Worm (Caenorhabditis elegans) whole organism, L1 larva: Measurements from ENCODE around the gene slc-17.1.

Experiments
- C16A3.4 ChIP-seq: fragments of 150-350 bp; optimal IDR thresholded peaks from 2 replicates; lab custom pipeline; 2014; ENCODE audit warnings: missing biosample characterization, missing genetic modification characterization
- C34B4.2 ChIP-seq: sonication (generic microtip); optimal IDR thresholded peaks from 2 replicates; lab custom pipeline; 2017; ENCODE audit warnings: mild to moderate bottlenecking, missing genetic modification characterization, missing compliant biosample characterization
- F16B12.6 ChIP-seq: fragments of 150-350 bp; optimal IDR thresholded peaks from 2 replicates; lab custom pipeline; 2014; ENCODE audit warnings: missing biosample characterization, missing genetic modification characterization
- Y116A8C.19 ChIP-seq: sonication (generic microtip); optimal IDR thresholded peaks from 2 replicates; lab custom pipeline; 2016; ENCODE audit warnings: missing compliant biosample characterization, missing genetic modification characterization, borderline replicate concordance
- ama-1 ChIP-seq: fragments of 150-350 bp; optimal IDR thresholded peaks from 2 replicates; lab custom pipeline; 2014
- blmp-1 ChIP-seq: fragments of 150-350 bp; optimal IDR thresholded peaks from 2 replicates; lab custom pipeline; 2014; ENCODE audit warnings: missing biosample characterization, missing genetic modification characterization
- ceh-8 ChIP-seq: fragments of 200-800 bp; sonication (Bioruptor generic); optimal IDR thresholded peaks from 2 replicates; lab custom pipeline; 2018; ENCODE audit warnings: mild to moderate bottlenecking, missing genetic modification characterization, moderate library complexity, missing compliant biosample characterization
- dpl-1 ChIP-seq, 3 experiments: fragments of 150-350 bp in 2 of 3; sonication (generic microtip) in 1 of 3; optimal IDR thresholded peaks; 2 replicates each; lab custom pipeline; 2014 to 2017; ENCODE audit warnings: missing biosample characterization in 3 of 3, missing genetic modification characterization in 3 of 3, missing genetic modification reagents in 3 of 3
- dsc-1 ChIP-seq: sonication (generic microtip); optimal IDR thresholded peaks from 2 replicates; lab custom pipeline; 2016; ENCODE audit warnings: mild to moderate bottlenecking, missing genetic modification characterization, missing compliant biosample characterization
- efl-1 ChIP-seq, 4 experiments: fragments of 150-350 bp; optimal IDR thresholded peaks in 3 of 4; peaks in 1 of 4; 1 replicate in 1 of 4; 2 replicates in 3 of 4; lab custom pipeline; 2014; ENCODE audit warnings: missing biosample characterization in 2 of 4, missing genetic modification characterization in 2 of 4, missing genetic modification reagents in 2 of 4
- efl-3 ChIP-seq: fragments of 200-800 bp; sonication (Bioruptor generic); optimal IDR thresholded peaks from 2 replicates; lab custom pipeline; 2018; ENCODE audit warnings: mild to moderate bottlenecking, missing genetic modification characterization, missing compliant biosample characterization
- egl-13 ChIP-seq: sonication (generic microtip); optimal IDR thresholded peaks from 2 replicates; lab custom pipeline; 2016; ENCODE audit warnings: missing genotype, missing genetic modification reagents, missing genetic modification characterization, missing compliant biosample characterization
- elt-2 ChIP-seq: sonication (generic microtip); optimal IDR thresholded peaks from 2 replicates; lab custom pipeline; 2016; ENCODE audit warnings: missing genetic modification characterization, mild to moderate bottlenecking, inconsistent platforms, missing compliant biosample characterization, missing genetic modification reagents
- fkh-10 ChIP-seq: sonication (generic microtip); optimal IDR thresholded peaks from 2 replicates; lab custom pipeline; 2017; ENCODE audit warnings: missing biosample characterization, missing genetic modification reagents, missing genetic modification characterization
- grh-1 ChIP-seq: fragments of 200-800 bp; sonication (Bioruptor generic); IDR thresholded peaks from 2 replicates; pipeline ENCODE4 v1.3.6; 2022; ENCODE audit warnings: missing genetic modification reagents, missing genetic modification characterization, missing compliant biosample characterization
- hlh-4 ChIP-seq: sonication (generic microtip); optimal IDR thresholded peaks from 2 replicates; lab custom pipeline; 2016; ENCODE audit warnings: mild to moderate bottlenecking, missing genetic modification characterization, missing compliant biosample characterization
- hpl-2 ChIP-seq: fragments of 150-350 bp; optimal IDR thresholded peaks from 2 replicates; lab custom pipeline; 2014; ENCODE audit warnings: missing biosample characterization, missing genetic modification reagents, missing genetic modification characterization
- isw-1 ChIP-seq: fragments of 200-800 bp; sonication (Bioruptor generic); IDR thresholded peaks from 2 replicates; pipeline ENCODE4 v1.3.6; 2022; ENCODE audit warnings: missing genetic modification characterization, missing compliant biosample characterization
- lin-14 ChIP-seq: fragments of 200-800 bp; sonication (Bioruptor generic); optimal IDR thresholded peaks from 2 replicates; lab custom pipeline; 2018; ENCODE audit warnings: mild to moderate bottlenecking, missing genetic modification characterization, moderate library complexity, missing compliant biosample characterization
- lin-35 ChIP-seq, 2 experiments: fragments of 150-350 bp; optimal IDR thresholded peaks; 2 replicates each; lab custom pipeline; 2014; ENCODE audit warnings: missing biosample characterization in 2 of 2, missing genetic modification characterization in 2 of 2, missing genetic modification reagents in 2 of 2
- lin-39 ChIP-seq: fragments of 150-350 bp; optimal IDR thresholded peaks from 2 replicates; lab custom pipeline; 2014; ENCODE audit warnings: missing biosample characterization, missing genetic modification reagents, missing genetic modification characterization
- lsy-2 ChIP-seq, 2 experiments: fragments of 150-350 bp; optimal IDR thresholded peaks; 2 replicates each; lab custom pipeline; 2014; ENCODE audit warnings: missing biosample characterization in 2 of 2, missing genetic modification characterization in 2 of 2
- mab-9 ChIP-seq: fragments of 200-800 bp; sonication (Bioruptor generic); IDR thresholded peaks from 2 replicates; pipeline ENCODE4 v1.3.6; 2022; ENCODE audit warnings: missing genetic modification reagents, missing genetic modification characterization, missing compliant biosample characterization
- mdl-1 ChIP-seq, 2 experiments: fragments of 150-350 bp; optimal IDR thresholded peaks; 2 replicates each; lab custom pipeline; 2014 to 2017; ENCODE audit warnings: missing biosample characterization in 2 of 2, missing genetic modification characterization in 2 of 2, inconsistent platforms in 1 of 2
- mep-1 ChIP-seq: fragments of 150-350 bp; optimal IDR thresholded peaks from 2 replicates; lab custom pipeline; 2014; ENCODE audit warnings: missing biosample characterization, missing genetic modification characterization
- nhr-11 ChIP-seq: fragments of 150-350 bp; optimal IDR thresholded peaks from 2 replicates; lab custom pipeline; 2014; ENCODE audit warnings: missing biosample characterization, missing genetic modification characterization
- nhr-12 ChIP-seq: sonication (generic microtip); optimal IDR thresholded peaks from 2 replicates; lab custom pipeline; 2017; ENCODE audit warnings: missing biosample characterization, missing genetic modification characterization
- nhr-19 ChIP-seq: fragments of 200-800 bp; sonication (Bioruptor generic); conservative IDR thresholded peaks from 2 replicates; pipeline ENCODE4 v1.3.6; 2022; ENCODE audit warnings: missing genetic modification characterization, missing compliant biosample characterization
- nhr-20 ChIP-seq: sonication (generic microtip); optimal IDR thresholded peaks from 2 replicates; lab custom pipeline; 2016; ENCODE audit warnings: mild to moderate bottlenecking, missing genetic modification characterization, missing compliant biosample characterization
- nhr-47 ChIP-seq: sonication (generic microtip); optimal IDR thresholded peaks from 2 replicates; lab custom pipeline; 2016; ENCODE audit warnings: mild to moderate bottlenecking, missing genetic modification characterization, moderate library complexity, missing compliant biosample characterization
- nhr-71 ChIP-seq: sonication (generic microtip); optimal IDR thresholded peaks from 2 replicates; lab custom pipeline; 2016; ENCODE audit warnings: mild to moderate bottlenecking, missing genetic modification characterization, moderate library complexity, missing compliant biosample characterization
- nhr-84 ChIP-seq: sonication (generic microtip); optimal IDR thresholded peaks from 2 replicates; lab custom pipeline; 2017; ENCODE audit warnings: missing biosample characterization, missing genetic modification characterization
- nhr-90 ChIP-seq: sonication (generic microtip); optimal IDR thresholded peaks from 2 replicates; lab custom pipeline; 2016; ENCODE audit warnings: mild to moderate bottlenecking, missing genetic modification characterization, missing compliant biosample characterization; ENCODE audit not compliant: poor library complexity
- pag-3 ChIP-seq: sonication (generic microtip); optimal IDR thresholded peaks from 2 replicates; lab custom pipeline; 2017; ENCODE audit warnings: missing genetic modification characterization, mild to moderate bottlenecking, missing compliant biosample characterization, antibody characterized with exemption, borderline replicate concordance; ENCODE audit not compliant: insufficient read depth
- pax-3 ChIP-seq: fragments of 200-800 bp; sonication (Bioruptor generic); optimal IDR thresholded peaks from 2 replicates; lab custom pipeline; 2018; ENCODE audit warnings: mild to moderate bottlenecking, missing genetic modification characterization, moderate library complexity, missing compliant biosample characterization
- rnt-1 ChIP-seq: sonication (generic microtip); optimal IDR thresholded peaks from 2 replicates; lab custom pipeline; 2016; ENCODE audit warnings: mild to moderate bottlenecking, missing genetic modification characterization, moderate library complexity, missing compliant biosample characterization
- snpc-4 ChIP-seq: fragments of 150-350 bp; optimal IDR thresholded peaks from 2 replicates; lab custom pipeline; 2014; ENCODE audit warnings: missing biosample characterization, missing genetic modification characterization
- snu-23 ChIP-seq: sonication (generic microtip); optimal IDR thresholded peaks from 2 replicates; lab custom pipeline; 2016; ENCODE audit warnings: missing genetic modification characterization, missing compliant biosample characterization
- sup-37 ChIP-seq: fragments of 200-800 bp; sonication (Bioruptor generic); optimal IDR thresholded peaks from 2 replicates; lab custom pipeline; 2018; ENCODE audit warnings: mild to moderate bottlenecking, missing genetic modification characterization, missing compliant biosample characterization
- swsn-7 ChIP-seq: sonication (generic microtip); optimal IDR thresholded peaks from 2 replicates; lab custom pipeline; 2016; ENCODE audit warnings: missing genetic modification characterization, missing compliant biosample characterization
- tlp-1 ChIP-seq: fragments of 150-350 bp; optimal IDR thresholded peaks from 2 replicates; lab custom pipeline; 2014; ENCODE audit warnings: missing biosample characterization, missing genetic modification characterization
- unc-130 ChIP-seq: fragments of 150-350 bp; optimal IDR thresholded peaks from 2 replicates; lab custom pipeline; 2017; ENCODE audit warnings: missing biosample characterization, missing genetic modification characterization, inconsistent platforms
- unc-30 ChIP-seq: sonication (generic microtip); optimal IDR thresholded peaks from 2 replicates; lab custom pipeline; 2017; ENCODE audit warnings: missing biosample characterization, missing genetic modification characterization
- unc-62 ChIP-seq: fragments of 150-350 bp; optimal IDR thresholded peaks from 2 replicates; lab custom pipeline; 2014; ENCODE audit warnings: missing biosample characterization, missing genetic modification reagents, missing genetic modification characterization
- unc-86 ChIP-seq: sonication (generic microtip); optimal IDR thresholded peaks from 2 replicates; lab custom pipeline; 2016; ENCODE audit warnings: missing genetic modification characterization, missing compliant biosample characterization
- unc-98 ChIP-seq: fragments of 200-800 bp; sonication (Bioruptor generic); IDR thresholded peaks from 2 replicates; pipeline ENCODE4 v1.3.6; 2022; ENCODE audit warnings: missing genetic modification characterization, missing compliant biosample characterization
- zip-4 ChIP-seq: fragments of 200-800 bp; sonication (Bioruptor generic); optimal IDR thresholded peaks from 2 replicates; lab custom pipeline; 2018; ENCODE audit warnings: mild to moderate bottlenecking, missing genetic modification characterization, moderate library complexity, missing compliant biosample characterization
- ztf-4 ChIP-seq: fragments of 150-350 bp; optimal IDR thresholded peaks from 2 replicates; lab custom pipeline; 2014; ENCODE audit warnings: missing biosample characterization, missing genetic modification characterization

The slc-17.1 gene

DNA sequence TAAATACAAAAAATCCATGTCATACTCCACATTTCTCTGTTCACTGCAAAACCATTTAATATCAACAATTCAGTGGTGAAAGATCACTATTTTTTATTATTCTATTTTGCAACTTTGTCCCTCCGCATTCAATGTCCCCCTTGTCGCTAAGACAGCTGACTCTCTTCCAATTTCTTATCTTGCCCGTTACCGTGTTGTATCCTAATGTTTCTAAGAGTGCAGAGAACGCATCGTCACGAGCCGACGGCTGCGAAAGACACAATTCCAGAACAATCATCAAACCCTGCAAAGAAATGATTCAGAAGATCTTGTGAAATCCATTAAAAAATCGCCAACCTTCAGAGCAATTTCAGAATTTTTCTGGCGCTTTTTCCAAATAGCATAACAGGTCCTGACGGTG is 8.2 kb upstream of the slc-17.1 start:
- TF ChIP-seq pag-3 (tag; lab: Kevin White, UChicago) (no peak), ama-1 (lab: Kevin White, UChicago) (no peak), unc-86 (tag; lab: Kevin White, UChicago) (no peak), nhr-47 (tag; lab: Kevin White, UChicago) (no peak), snpc-4 (tag; lab: Kevin White, UChicago) (no peak), efl-1 (optimal IDR thresholded peaks at IDR 0.05; lab: Kevin White, UChicago) (no peak), efl-1 (GFP tag; optimal IDR thresholded peaks at IDR 0.05 in 1 of 2; lab: Kevin White, UChicago) (peak in 1 of 2 experiments; percentile 40), pax-3 (tag; lab: Kevin White, UChicago) (no peak), unc-130 (tag; lab: Kevin White, UChicago) (peak; percentile 45), grh-1 (GFP tag; lab: Robert Waterston, UW) (no peak), swsn-7 (tag; lab: Kevin White, UChicago) (no peak), blmp-1 (tag; lab: Kevin White, UChicago) (no peak), F16B12.6 (tag; lab: Kevin White, UChicago) (no peak), C34B4.2 (no peak), hpl-2 (GFP tag; lab: Kevin White, UChicago) (no peak), isw-1 (GFP tag; lab: Robert Waterston, UW) (no peak), lin-35 (GFP tag; optimal IDR thresholded peaks at IDR 0.05; lab: Kevin White, UChicago) (peak in 1 of 2 experiments; percentile 38), C16A3.4 (no peak), nhr-11 (tag; lab: Kevin White, UChicago) (no peak), lsy-2 (tag; optimal IDR thresholded peaks at IDR 0.05; lab: Kevin White, UChicago) (peak in 1 of 2 experiments; percentile 18), Y116A8C.19 (tag; lab: Kevin White, UChicago) (no peak), snu-23 (GFP tag; lab: Kevin White, UChicago) (peak; percentile 42), ztf-4 (tag; lab: Kevin White, UChicago) (no peak), mab-9 (no peak), sup-37 (no peak), nhr-19 (GFP tag; lab: Robert Waterston, UW) (peak; percentile 59), hlh-4 (tag; lab: Kevin White, UChicago) (no peak), mdl-1 (tag; optimal IDR thresholded peaks at IDR 0.05; lab: Kevin White, UChicago) (peak in 1 of 2 experiments; percentile 61), efl-3 (GFP tag; lab: Kevin White, UChicago) (no peak), unc-62 (no peak), unc-30 (tag; lab: Kevin White, UChicago) (no peak), lin-39 (tag; lab: Kevin White, UChicago) (no peak), tlp-1 (no peak), nhr-71 (tag; lab: Kevin White, UChicago) (peak; percentile 57), dpl-1 (GFP tag; optimal IDR thresholded peaks at IDR 0.05; lab: Kevin White, UChicago) (no peak), dsc-1 (tag; lab: Kevin White, UChicago) (no peak), ceh-8 (GFP tag; lab: Kevin White, UChicago) (no peak), elt-2 (tag; lab: Kevin White, UChicago) (peak; percentile 54), nhr-84 (tag; lab: Kevin White, UChicago) (no peak), fkh-10 (GFP tag; lab: Kevin White, UChicago) (no peak), unc-98 (no peak), mep-1 (peak; percentile 4), nhr-20 (tag; lab: Kevin White, UChicago) (peak; percentile 71), egl-13 (tag; lab: Kevin White, UChicago) (no peak), lin-14 (GFP tag; lab: Kevin White, UChicago) (peak; percentile 45), rnt-1 (peak; percentile 51), zip-4 (GFP tag; lab: Kevin White, UChicago) (no peak), nhr-12 (no peak), nhr-90 (peak; percentile 25)
